Worm (Caenorhabditis elegans): ENCODE data around the gene ifbp-1.

ifbp-1 gene

DNA sequence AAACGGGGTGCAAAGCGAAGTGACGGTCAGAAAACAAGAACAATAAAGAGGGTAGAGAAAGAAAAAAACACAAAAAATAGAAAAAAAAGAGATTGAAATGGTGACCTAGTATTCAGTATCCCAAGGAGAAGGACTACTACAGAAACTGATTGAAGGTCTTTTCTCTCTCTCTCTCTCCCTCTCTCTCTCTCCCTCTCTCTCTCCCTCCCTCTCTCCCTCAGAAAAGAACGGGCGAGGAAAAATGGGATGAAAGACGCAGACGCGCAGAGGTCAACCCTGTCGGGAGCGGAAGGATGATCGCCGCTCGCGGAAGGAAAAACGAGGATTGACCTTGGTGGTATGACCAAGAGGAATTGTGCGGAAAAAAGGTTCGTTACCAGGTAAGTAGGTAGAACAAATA is 5.5 kb downstream of the ifbp-1 start:
- TF ChIP-seq hlh-15 (tag; optimal IDR thresholded peaks at IDR 0.05) (no peak), T23F11.4 (GFP tag; optimal IDR thresholded peaks at IDR 0.05) (no peak), C08G9.2 (tag; optimal IDR thresholded peaks at IDR 0.05) (no peak), pag-3 (tag; optimal IDR thresholded peaks at IDR 0.05; ENCODE audit: borderline replicate concordance) (no peak), lin-11 (tag; optimal IDR thresholded peaks at IDR 0.05) (no peak), pax-1 (tag; optimal IDR thresholded peaks at IDR 0.05) (no peak), ceh-2 (tag; optimal IDR thresholded peaks at IDR 0.05) (no peak), unc-55 (GFP tag; optimal IDR thresholded peaks at IDR 0.05) (peak; percentile 8), ceh-45 (GFP tag; IDR thresholded peaks at IDR 0.05) (no peak), ahr-1 (tag; optimal IDR thresholded peaks at IDR 0.05) (no peak), syd-9 (tag; optimal IDR thresholded peaks at IDR 0.05) (no peak), elt-2 (tag; optimal IDR thresholded peaks at IDR 0.05) (no peak), hlh-13 (GFP tag; optimal IDR thresholded peaks at IDR 0.05) (no peak), pros-1 (tag; optimal IDR thresholded peaks at IDR 0.05) (no peak), ceh-31 (tag; optimal IDR thresholded peaks at IDR 0.05) (peak; percentile 28)

ce11 chrV:13373643-13374042 is 6.4 kb downstream of the ifbp-1 start:
- TF ChIP-seq syd-9 (tag; optimal IDR thresholded peaks at IDR 0.05) (no peak), pqm-1 (tag; optimal IDR thresholded peaks at IDR 0.05) (peak; percentile 26), elt-2 (tag; optimal IDR thresholded peaks at IDR 0.05) (peak; percentile 48)

- TF ChIP-seq elt-2 (tag; optimal IDR thresholded peaks at IDR 0.05) (peak; percentile 61), hlh-8 (tag; optimal IDR thresholded peaks at IDR 0.05) (no peak), ref-2 (tag; optimal IDR thresholded peaks at IDR 0.05) (no peak)
These were observed 7.2 kb downstream of the ifbp-1 start for ce11 chrV:13372821-13373220.

- TF ChIP-seq ztf-16 (tag; optimal IDR thresholded peaks at IDR 0.05), result no peak
- no peak for TF ChIP-seq nhr-11 (tag; optimal IDR thresholded peaks at IDR 0.05)
- TF ChIP-seq lim-6 (tag; optimal IDR thresholded peaks at IDR 0.05), result no peak
- TF ChIP-seq ceh-31 (tag; optimal IDR thresholded peaks at IDR 0.05), result peak; percentile 34
- no peak for TF ChIP-seq fkh-10 (GFP tag; optimal IDR thresholded peaks at IDR 0.05)
- peak; percentile 49 for TF ChIP-seq F13H6.1 (tag; optimal IDR thresholded peaks at IDR 0.05)
- TF ChIP-seq pros-1 (tag; optimal IDR thresholded peaks at IDR 0.05), result peak; percentile 1
- TF ChIP-seq gmeb-2 (tag; optimal IDR thresholded peaks at IDR 0.05), result no peak
- TF ChIP-seq ceh-9 (tag; optimal IDR thresholded peaks at IDR 0.05), result no peak
These were observed 8.7 kb downstream of the ifbp-1 start for ce11 chrV:13371336-13371735.

DNA sequence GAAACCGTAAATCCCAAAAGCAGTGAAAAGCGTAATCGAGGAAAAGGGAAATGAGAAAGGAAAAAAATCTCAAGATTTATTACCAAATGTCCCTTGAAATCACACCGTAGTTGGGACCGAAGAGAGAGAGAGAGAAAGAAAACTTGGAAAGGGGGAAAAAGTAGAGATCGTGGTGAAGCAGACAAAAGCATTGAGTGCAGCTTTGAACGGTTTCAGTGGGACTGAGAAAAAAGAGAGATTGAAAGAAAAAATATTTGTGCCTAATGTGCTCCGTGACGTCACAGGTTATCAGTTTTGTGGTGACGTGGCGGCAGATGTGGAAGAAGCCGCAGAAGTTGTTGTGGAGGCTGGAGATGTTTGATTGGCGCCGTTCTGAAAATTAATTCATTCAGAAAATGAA is 9.8 kb downstream of the ifbp-1 start:
- no peak for TF ChIP-seq ceh-24 (tag; optimal IDR thresholded peaks at IDR 0.05)
- no peak for TF ChIP-seq hlh-15 (tag; optimal IDR thresholded peaks at IDR 0.05)
- TF ChIP-seq ceh-48 (tag; optimal IDR thresholded peaks at IDR 0.05), result no peak
- TF ChIP-seq fax-1 (tag; optimal IDR thresholded peaks at IDR 0.05), result no peak
- no peak for TF ChIP-seq ceh-18 (tag; optimal IDR thresholded peaks at IDR 0.05)
- TF ChIP-seq sdc-2 (tag; optimal IDR thresholded peaks at IDR 0.05), result no peak

DNA sequence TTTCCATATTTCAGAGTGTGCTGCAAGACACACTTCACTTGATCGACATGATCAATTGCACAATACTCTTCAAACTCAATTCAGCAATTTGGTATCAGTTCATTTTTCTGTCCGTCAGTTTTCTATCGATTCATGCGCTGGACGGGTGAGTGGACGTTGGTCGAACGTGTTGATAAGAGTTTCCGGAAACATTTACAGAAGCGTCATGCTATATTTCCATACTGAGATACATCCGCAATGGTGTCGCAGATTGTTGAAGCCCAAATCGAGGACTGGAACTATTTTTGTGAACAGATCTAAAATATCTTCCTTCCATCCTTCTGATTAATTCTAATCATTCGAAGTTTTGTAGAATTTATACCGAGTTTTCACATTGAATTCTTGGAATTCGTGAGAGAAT is 10.4 kb downstream of the ifbp-1 start:
- TF ChIP-seq ceh-24 (tag; optimal IDR thresholded peaks at IDR 0.05), result no peak
- TF ChIP-seq C38D4.7 (GFP tag; optimal IDR thresholded peaks at IDR 0.05), result no peak
- TF ChIP-seq hlh-15 (tag; optimal IDR thresholded peaks at IDR 0.05), result no peak
- TF ChIP-seq npax-4 (tag; optimal IDR thresholded peaks at IDR 0.05), result no peak
- TF ChIP-seq ceh-22 (tag; optimal IDR thresholded peaks at IDR 0.05), result no peak
- TF ChIP-seq C08G9.2 (tag; optimal IDR thresholded peaks at IDR 0.05), result no peak
- TF ChIP-seq K02D7.2 (tag; optimal IDR thresholded peaks at IDR 0.05), result no peak
- no peak for TF ChIP-seq ttx-3 (tag; optimal IDR thresholded peaks at IDR 0.05)
- TF ChIP-seq ceh-2 (tag; optimal IDR thresholded peaks at IDR 0.05), result no peak
- no peak for TF ChIP-seq ceh-14 (tag; optimal IDR thresholded peaks at IDR 0.05)
- no peak for TF ChIP-seq pha-2 (tag; optimal IDR thresholded peaks at IDR 0.05)
- TF ChIP-seq ama-1 (optimal IDR thresholded peaks at IDR 0.05), result no peak
- TF ChIP-seq hlh-6 (tag; optimal IDR thresholded peaks at IDR 0.05), result no peak
- no peak for TF ChIP-seq fkh-6 (tag; optimal IDR thresholded peaks at IDR 0.05)
- no peak for TF ChIP-seq unc-42 (tag; optimal IDR thresholded peaks at IDR 0.05)
- no peak for TF ChIP-seq odd-2 (tag; optimal IDR thresholded peaks at IDR 0.05)
- TF ChIP-seq zip-5 (tag; optimal IDR thresholded peaks at IDR 0.05), result no peak
- no peak for TF ChIP-seq nhr-11 (tag; optimal IDR thresholded peaks at IDR 0.05)
- no peak for TF ChIP-seq eyg-1 (tag; optimal IDR thresholded peaks at IDR 0.05)
